Fruit fly (Drosophila melanogaster) whole organism, embryonic: ENCODE data around the gene CG1764.

ENCODE experiments used
- Abd-B ChIP-seq: fragments of 200-800 bp; sonication (Bioruptor generic); optimal IDR thresholded peaks from 2 replicates; lab custom pipeline; 2018; ENCODE audit warnings: missing biosample characterization, mild to moderate bottlenecking, missing genetic modification characterization, moderate library complexity
- Atf-2 ChIP-seq: fragments of 200-800 bp; sonication (Bioruptor generic); optimal IDR thresholded peaks from 2 replicates; lab custom pipeline; 2016; ENCODE audit warnings: missing biosample characterization, missing genetic modification characterization
- Bgb ChIP-seq: fragments of 200-800 bp; sonication (Bioruptor generic); IDR thresholded peaks from 2 replicates; pipeline ENCODE4 v1.3.6; 2022; ENCODE audit warnings: missing biosample characterization, missing genetic modification characterization; ENCODE audit not compliant: partially characterized antibody
- CG10565 ChIP-seq: fragments of 200-800 bp; sonication (Bioruptor generic); optimal IDR thresholded peaks from 3 replicates; lab custom pipeline; 2016; ENCODE audit warnings: missing biosample characterization, mild to moderate bottlenecking, missing genetic modification characterization
- CG10654 ChIP-seq: fragments of 200-800 bp; sonication (Bioruptor generic); optimal IDR thresholded peaks from 2 replicates; lab custom pipeline; 2016; ENCODE audit warnings: missing biosample characterization, missing genetic modification characterization
- CG12659 ChIP-seq: fragments of 200-800 bp; sonication (Bioruptor generic); optimal IDR thresholded peaks from 3 replicates; lab custom pipeline; 2017; ENCODE audit warnings: mild to moderate bottlenecking, missing biosample characterization, missing genetic modification reagents, missing genetic modification characterization
- CG13296 ChIP-seq: fragments of 200-800 bp; sonication (Bioruptor generic); optimal IDR thresholded peaks from 3 replicates; lab custom pipeline; 2018; ENCODE audit warnings: missing biosample characterization, mild to moderate bottlenecking, missing genetic modification characterization
- CG14667 ChIP-seq: fragments of 200-800 bp; sonication (Bioruptor generic); IDR thresholded peaks from 2 replicates; pipeline ENCODE4 v1.3.6; 2022; ENCODE audit warnings: missing biosample characterization, missing genetic modification characterization
- CG1647 ChIP-seq: fragments of 200-800 bp; sonication (Bioruptor generic); optimal IDR thresholded peaks from 3 replicates; lab custom pipeline; 2016; ENCODE audit warnings: missing biosample characterization, missing genetic modification characterization
- CG17568 ChIP-seq: fragments of 200-800 bp; sonication (Bioruptor generic); optimal IDR thresholded peaks from 2 replicates; lab custom pipeline; 2018; ENCODE audit warnings: missing biosample characterization, mild to moderate bottlenecking, missing genetic modification characterization, moderate library complexity
- CG30403 ChIP-seq: fragments of 200-800 bp; sonication (Bioruptor generic); optimal IDR thresholded peaks from 3 replicates; lab custom pipeline; 2016; ENCODE audit warnings: missing biosample characterization, missing genetic modification characterization
- CG33557 ChIP-seq: fragments of 200-800 bp; sonication (Bioruptor generic); optimal IDR thresholded peaks from 2 replicates; lab custom pipeline; 2019; ENCODE audit warnings: missing biosample characterization, mild to moderate bottlenecking, missing genetic modification characterization, moderate library complexity
- CG4820 ChIP-seq: fragments of 200-800 bp; sonication (Bioruptor generic); optimal IDR thresholded peaks from 3 replicates; lab custom pipeline; 2016; ENCODE audit warnings: missing biosample characterization, missing genetic modification characterization
- CG6254 ChIP-seq: fragments of 200-800 bp; sonication (Bioruptor generic); optimal IDR thresholded peaks from 3 replicates; lab custom pipeline; 2017; ENCODE audit warnings: mild to moderate bottlenecking, missing biosample characterization, missing genetic modification reagents, missing genetic modification characterization
- CG6272 ChIP-seq: fragments of 200-800 bp; sonication (Bioruptor generic); IDR thresholded peaks from 2 replicates; pipeline ENCODE4 v1.3.6; 2022; ENCODE audit warnings: missing biosample characterization, missing genetic modification characterization
- CG8478 ChIP-seq: fragments of >200 bp; optimal IDR thresholded peaks from 2 replicates; lab custom pipeline; 2018
- CG9437 ChIP-seq: fragments of 200-800 bp; sonication (Bioruptor generic); optimal IDR thresholded peaks from 2 replicates; lab custom pipeline; 2018; ENCODE audit warnings: missing biosample characterization, mild to moderate bottlenecking, missing genetic modification characterization
- CG9727 ChIP-seq: fragments of 200-800 bp; sonication (Bioruptor generic); optimal IDR thresholded peaks from 3 replicates; lab custom pipeline; 2017; ENCODE audit warnings: missing biosample characterization, mild to moderate bottlenecking, missing genetic modification characterization
- CG9876 ChIP-seq: fragments of 200-800 bp; sonication (Bioruptor generic); optimal IDR thresholded peaks from 2 replicates; lab custom pipeline; 2016; ENCODE audit warnings: missing biosample characterization, missing genetic modification characterization
- CTCF ChIP-seq: fragments of 200-800 bp; sonication (Bioruptor generic); optimal IDR thresholded peaks from 2 replicates; lab custom pipeline; 2017; ENCODE audit warnings: missing biosample characterization, mild to moderate bottlenecking, missing genetic modification characterization, moderate library complexity
- Chrac-16 ChIP-seq: fragments of 200-800 bp; sonication (Bioruptor generic); optimal IDR thresholded peaks from 3 replicates; lab custom pipeline; 2016; ENCODE audit warnings: missing biosample characterization, missing genetic modification characterization
- D19A ChIP-seq: fragments of 200-800 bp; optimal IDR thresholded peaks from 3 replicates; lab custom pipeline; 2019; ENCODE audit warnings: missing biosample characterization, mild to moderate bottlenecking, missing genetic modification characterization, moderate library complexity
- Dref ChIP-seq: fragments of 200-800 bp; sonication (Bioruptor generic); IDR thresholded peaks from 2 replicates; pipeline ENCODE4 v1.3.6; 2022; ENCODE audit warnings: missing biosample characterization, missing genetic modification characterization
- E2f1 ChIP-seq: fragments of 200-800 bp; sonication (Bioruptor generic); IDR thresholded peaks from 2 replicates; pipeline ENCODE4 v1.3.6; 2022; ENCODE audit warnings: missing biosample characterization, missing genetic modification characterization
- ERR ChIP-seq: fragments of 200-800 bp; sonication (Bioruptor generic); optimal IDR thresholded peaks from 2 replicates; lab custom pipeline; 2016; ENCODE audit warnings: missing biosample characterization, missing genetic modification characterization
- HLH3B ChIP-seq: fragments of 200-800 bp; sonication (Bioruptor generic); IDR thresholded peaks from 2 replicates; pipeline ENCODE4 v1.3.6; 2022; ENCODE audit warnings: missing biosample characterization, missing genetic modification characterization
- Hr51 ChIP-seq, 2 experiments: fragments of 200-800 bp; sonication (Bioruptor generic); optimal IDR thresholded peaks; 2 replicates in 1 of 2; 3 replicates in 1 of 2; lab custom pipeline; 2016 to 2018; ENCODE audit warnings: missing biosample characterization in 2 of 2, missing genetic modification characterization in 2 of 2, mild to moderate bottlenecking in 1 of 2, moderate library complexity in 1 of 2
- Jarid2 ChIP-seq: fragments of 200-800 bp; sonication (Bioruptor generic); optimal IDR thresholded peaks from 3 replicates; lab custom pipeline; 2017; ENCODE audit warnings: mild to moderate bottlenecking, missing biosample characterization, missing genetic modification reagents, missing genetic modification characterization
- MBD-R2 ChIP-seq: fragments of 200-800 bp; sonication (Bioruptor generic); IDR thresholded peaks from 2 replicates; pipeline ENCODE4 v1.3.6; 2022; ENCODE audit warnings: missing biosample characterization, missing genetic modification characterization
- Med ChIP-seq: fragments of 200-800 bp; sonication (Bioruptor generic); peaks from one replicate; lab custom pipeline; 2016; ENCODE audit warnings: missing biosample characterization, missing genetic modification characterization, mild to moderate bottlenecking, inconsistent platforms, moderate library complexity
- Opbp ChIP-seq: fragments of 200-800 bp; sonication (Bioruptor generic); IDR thresholded peaks from 3 replicates; pipeline ENCODE4 v1.3.6; 2022; ENCODE audit warnings: missing biosample characterization, missing genetic modification characterization; ENCODE audit not compliant: partially characterized antibody
- Poxn ChIP-seq: fragments of 200-800 bp; sonication (Bioruptor generic); IDR thresholded peaks from 2 replicates; pipeline ENCODE4 v1.3.6; 2022; ENCODE audit warnings: missing biosample characterization, missing genetic modification characterization
- Rfx ChIP-seq: fragments of 200-800 bp; sonication (Bioruptor generic); IDR thresholded peaks from 2 replicates; pipeline ENCODE4 v1.3.6; 2022; ENCODE audit warnings: missing biosample characterization, missing genetic modification characterization
- TFAM ChIP-seq: fragments of 200-800 bp; sonication (Bioruptor generic); optimal IDR thresholded peaks from 2 replicates; lab custom pipeline; 2017; ENCODE audit warnings: missing biosample characterization, missing genetic modification characterization, inconsistent platforms
- aop ChIP-seq: fragments of 200-800 bp; sonication (Bioruptor generic); IDR thresholded peaks from 2 replicates; pipeline ENCODE4 v1.3.6; 2022; ENCODE audit warnings: missing biosample characterization, missing genetic modification characterization
- bcd ChIP-seq: fragments of 200-800 bp; sonication (Bioruptor generic); optimal IDR thresholded peaks from 2 replicates; lab custom pipeline; 2017; ENCODE audit warnings: missing biosample characterization, mild to moderate bottlenecking, missing genetic modification characterization
- br ChIP-seq: fragments of >200 bp; optimal IDR thresholded peaks from 2 replicates; lab custom pipeline; 2017
- ems ChIP-seq: fragments of 200-800 bp; sonication (Bioruptor generic); optimal IDR thresholded peaks from 3 replicates; lab custom pipeline; 2016; ENCODE audit warnings: missing biosample characterization, missing genetic modification characterization
- esg ChIP-seq: fragments of 200-800 bp; sonication (Bioruptor generic); conservative IDR thresholded peaks from 2 replicates; pipeline ENCODE4 v1.3.6; 2022; ENCODE audit warnings: missing biosample characterization, missing genetic modification characterization
- ewg ChIP-seq: fragments of 200-800 bp; sonication (Bioruptor generic); optimal IDR thresholded peaks from 3 replicates; lab custom pipeline; 2017; ENCODE audit warnings: mild to moderate bottlenecking, missing biosample characterization, missing genetic modification reagents, missing genetic modification characterization
- hbn ChIP-seq: fragments of 200-800 bp; sonication (Bioruptor generic); IDR thresholded peaks from 2 replicates; pipeline ENCODE4 v1.3.6; 2022; ENCODE audit warnings: missing biosample characterization, missing genetic modification characterization; ENCODE audit not compliant: partially characterized antibody
- jing ChIP-seq: fragments of 200-800 bp; sonication (Bioruptor generic); optimal IDR thresholded peaks from 2 replicates; lab custom pipeline; 2018; ENCODE audit warnings: missing biosample characterization, mild to moderate bottlenecking, missing genetic modification characterization
- kay ChIP-seq: fragments of 200-800 bp; sonication (Bioruptor generic); optimal IDR thresholded peaks from 2 replicates; lab custom pipeline; 2016; ENCODE audit warnings: missing biosample characterization, missing genetic modification characterization
- mam ChIP-seq: fragments of 200-800 bp; sonication (Bioruptor generic); optimal IDR thresholded peaks from 3 replicates; lab custom pipeline; 2016; ENCODE audit warnings: missing biosample characterization, missing genetic modification characterization
- org-1 ChIP-seq: fragments of 200-800 bp; sonication (Bioruptor generic); optimal IDR thresholded peaks from 2 replicates; lab custom pipeline; 2017; ENCODE audit warnings: missing biosample characterization, missing genetic modification characterization
- p53 ChIP-seq: fragments of 200-800 bp; sonication (Bioruptor generic); optimal IDR thresholded peaks from 2 replicates; lab custom pipeline; 2016; ENCODE audit warnings: missing biosample characterization, missing genetic modification characterization
- pita ChIP-seq: fragments of 200-800 bp; sonication (Bioruptor generic); optimal IDR thresholded peaks from 2 replicates; lab custom pipeline; 2017; ENCODE audit warnings: missing biosample characterization, mild to moderate bottlenecking, missing genetic modification characterization
- sc ChIP-seq, 3 experiments: fragments of >200 bp in 2 of 3; fragments of 200-800 bp in 1 of 3; sonication (Bioruptor generic) in 1 of 3; optimal IDR thresholded peaks; 2 replicates in 2 of 3; 3 replicates in 1 of 3; lab custom pipeline; 2017; ENCODE audit warnings: mild to moderate bottlenecking in 1 of 3, missing biosample characterization in 1 of 3, missing genetic modification characterization in 1 of 3, missing genetic modification reagents in 1 of 3
- sd ChIP-seq: fragments of 200-800 bp; sonication (Bioruptor generic); optimal IDR thresholded peaks from 3 replicates; lab custom pipeline; 2018; ENCODE audit warnings: missing biosample characterization, mild to moderate bottlenecking, missing genetic modification characterization, moderate library complexity
- sob ChIP-seq: fragments of 200-800 bp; sonication (Bioruptor generic); IDR thresholded peaks from 2 replicates; pipeline ENCODE4 v1.3.6; 2022; ENCODE audit warnings: missing biosample characterization, missing genetic modification characterization
- stwl ChIP-seq: fragments of 200-800 bp; sonication (Bioruptor generic); optimal IDR thresholded peaks from 3 replicates; lab custom pipeline; 2018; ENCODE audit warnings: missing biosample characterization, mild to moderate bottlenecking, missing genetic modification characterization, moderate library complexity
- vnd ChIP-seq: fragments of 200-800 bp; sonication (Bioruptor generic); IDR thresholded peaks from 3 replicates; pipeline ENCODE4 v1.3.6; 2022; ENCODE audit warnings: missing biosample characterization, missing genetic modification characterization; ENCODE audit not compliant: partially characterized antibody

CG1764 gene

DNA sequence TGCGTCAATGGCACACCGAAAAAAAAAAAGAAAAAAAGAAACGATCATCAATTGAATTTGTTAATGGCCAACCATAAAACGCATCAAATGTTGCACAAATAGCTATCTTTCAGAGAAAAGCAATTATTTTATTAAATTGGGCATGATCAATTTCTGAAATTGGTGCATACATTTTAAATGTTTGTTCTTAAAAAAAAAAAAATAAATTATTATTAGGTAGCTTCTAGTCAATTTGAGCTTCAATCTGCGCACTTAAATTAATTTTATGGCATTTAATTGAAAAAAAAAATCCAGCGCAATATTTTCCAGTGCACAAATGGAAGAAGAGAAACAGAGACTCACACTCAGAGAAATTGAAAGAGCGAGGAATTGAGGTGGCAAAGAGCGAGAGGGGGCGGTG lies 20.9 kb upstream of the CG1764 start:
- no peak for TF ChIP-seq TFAM (GFP tag; lab: Kevin White, UChicago)
- TF ChIP-seq esg (GFP tag; lab: Robert Waterston, UW): peak; percentile 56
- no peak for TF ChIP-seq Bgb
- TF ChIP-seq Poxn (GFP tag; lab: Robert Waterston, UW): no peak
- TF ChIP-seq Abd-B (GFP tag; lab: Kevin White, UChicago): peak; percentile 55
- TF ChIP-seq sob (GFP tag; lab: Robert Waterston, UW): peak; percentile 35; the same call in 1 of the 2 replicates
- TF ChIP-seq Dref: no peak
- TF ChIP-seq CG30403 (GFP tag; lab: Kevin White, UChicago): peak; percentile 85
- TF ChIP-seq CG10565 (GFP tag; lab: Kevin White, UChicago): no peak
- peak; percentile 50 to 81 for TF ChIP-seq Hr51 (GFP tag; optimal IDR thresholded peaks at IDR 0.05; lab: Kevin White, UChicago)
- TF ChIP-seq pita (GFP tag; lab: Kevin White, UChicago): no peak
- no peak for TF ChIP-seq CG9876 (GFP tag; lab: Kevin White, UChicago)
- TF ChIP-seq p53 (GFP tag; lab: Kevin White, UChicago): no peak
- no peak for TF ChIP-seq CG6254
- TF ChIP-seq Opbp (GFP tag; lab: Robert Waterston, UW): no peak
- no peak for TF ChIP-seq kay (GFP tag; lab: Kevin White, UChicago)
- TF ChIP-seq CG13296 (GFP tag; lab: Kevin White, UChicago): peak; percentile 57
- TF ChIP-seq hbn (GFP tag; lab: Robert Waterston, UW): no peak
- TF ChIP-seq ewg (GFP tag; lab: Kevin White, UChicago): peak; percentile 27
- peak; percentile 52 for TF ChIP-seq CG12659
- TF ChIP-seq CG9727 (GFP tag; lab: Kevin White, UChicago): peak; percentile 59
- no peak for TF ChIP-seq CG17568 (GFP tag; lab: Kevin White, UChicago)
- no peak for TF ChIP-seq CTCF (GFP tag; lab: Kevin White, UChicago)
- TF ChIP-seq stwl (tag; lab: Kevin White, UChicago): no peak
- TF ChIP-seq Chrac-16 (GFP tag; lab: Kevin White, UChicago): peak; percentile 69
- TF ChIP-seq CG9437 (GFP tag; lab: Kevin White, UChicago): peak; percentile 67
- peak; percentile 58 for TF ChIP-seq CG10654 (GFP tag; lab: Kevin White, UChicago)
- peak; percentile 48 for TF ChIP-seq D19A (tag; lab: Kevin White, UChicago)
- TF ChIP-seq MBD-R2: peak; percentile 12; the same call in 1 of the 2 replicates
- TF ChIP-seq CG4820 (GFP tag; lab: Kevin White, UChicago): peak; percentile 52
- TF ChIP-seq HLH3B (GFP tag; lab: Robert Waterston, UW): no peak
- no peak for TF ChIP-seq vnd (GFP tag; lab: Robert Waterston, UW)
- TF ChIP-seq ems: peak; percentile 75
- TF ChIP-seq jing (GFP tag; lab: Kevin White, UChicago): no peak
- TF ChIP-seq CG33557: no peak
- peak; percentile 49 for TF ChIP-seq CG1647 (GFP tag; lab: Kevin White, UChicago)
- no peak for TF ChIP-seq sc (optimal IDR thresholded peaks at IDR 0.05; lab: Kevin White, UChicago)
- no peak for TF ChIP-seq sc (GFP tag; optimal IDR thresholded peaks at IDR 0.05; lab: Kevin White, UChicago)
- TF ChIP-seq ERR (GFP tag; lab: Kevin White, UChicago): peak; percentile 7
- no peak for TF ChIP-seq sd (tag; lab: Kevin White, UChicago)
- peak; percentile 3 for TF ChIP-seq org-1 (GFP tag; lab: Kevin White, UChicago)
- TF ChIP-seq mam (GFP tag; lab: Kevin White, UChicago): peak; percentile 67
- no peak for TF ChIP-seq CG14667 (GFP tag; lab: Robert Waterston, UW)
- no peak for TF ChIP-seq aop (GFP tag; lab: Robert Waterston, UW)
- no peak for TF ChIP-seq Jarid2
- TF ChIP-seq Rfx: peak; percentile 62
- TF ChIP-seq CG6272 (GFP tag; lab: Robert Waterston, UW): no peak
- no peak for TF ChIP-seq CG8478
- TF ChIP-seq Med: peak; percentile 91
- peak; percentile 59 for TF ChIP-seq Atf-2 (GFP tag; lab: Kevin White, UChicago)
- no peak for TF ChIP-seq br (lab: Kevin White, UChicago)
- TF ChIP-seq E2f1 (GFP tag; lab: Robert Waterston, UW): no peak; the same call in 1 of the 2 replicates
- peak; percentile 56 for TF ChIP-seq bcd (GFP tag; lab: Kevin White, UChicago)
